Fruit fly (Drosophila melanogaster): ENCODE measurements around the gene Pgant4.

Gene Pgant4

DNA sequence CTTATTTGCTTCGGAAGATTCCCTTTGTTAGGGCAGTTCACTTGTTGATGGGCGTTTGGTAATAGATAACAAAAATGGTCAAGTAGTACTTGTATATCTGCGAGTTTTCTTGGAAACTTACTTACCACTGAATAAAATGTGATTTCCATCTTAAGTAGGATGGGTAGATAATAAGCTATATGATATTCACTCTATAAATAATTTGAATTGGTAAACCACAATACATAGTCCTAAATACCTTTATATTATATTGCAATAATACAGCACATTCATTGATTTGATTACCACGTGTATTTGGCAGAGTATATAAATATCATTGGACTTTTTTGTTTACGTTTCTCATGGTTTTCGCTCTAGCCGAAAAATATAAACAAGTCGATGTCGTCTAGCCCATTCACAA is 3.5 kb downstream of the Pgant4 start (continued):
- peak; percentile 31; the same call in 1 of the 2 replicates for TF ChIP-seq E2f2 (GFP tag; IDR thresholded peaks at IDR 0.05)
- TF ChIP-seq gem (tag; optimal IDR thresholded peaks at IDR 0.05): peak; percentile 82
- no peak for TF ChIP-seq sr (GFP tag; IDR thresholded peaks at IDR 0.05)
- peak; percentile 57; the same call in 1 of the 2 replicates for TF ChIP-seq Ada2b (GFP tag; IDR thresholded peaks at IDR 0.05)
- TF ChIP-seq CG12769 (tag; optimal IDR thresholded peaks at IDR 0.05): no peak
- TF ChIP-seq unc-4 (GFP tag; IDR thresholded peaks at IDR 0.05; ENCODE audit: partially characterized antibody): no peak
- TF ChIP-seq CG7963 (GFP tag; IDR thresholded peaks at IDR 0.05; ENCODE audit: partially characterized antibody): no peak
- peak; percentile 30 for TF ChIP-seq odd (GFP tag; optimal IDR thresholded peaks at IDR 0.05)
- peak; percentile 49 for TF ChIP-seq sug (tag; optimal IDR thresholded peaks at IDR 0.05)
- no peak for TF ChIP-seq oc (tag; optimal IDR thresholded peaks at IDR 0.05)
- no peak for TF ChIP-seq Mes4 (GFP tag; optimal IDR thresholded peaks at IDR 0.05)
- TF ChIP-seq Lpt (GFP tag; optimal IDR thresholded peaks at IDR 0.05): no peak
- TF ChIP-seq CG14667 (GFP tag; IDR thresholded peaks at IDR 0.05): peak; percentile 38
- TF ChIP-seq insv (GFP tag; optimal IDR thresholded peaks at IDR 0.05): no peak
- no peak for TF ChIP-seq CG6654 (GFP tag; optimal IDR thresholded peaks at IDR 0.05)
- peak; percentile 58 for TF ChIP-seq CG6689 (GFP tag; IDR thresholded peaks at IDR 0.05)
- peak; percentile 26 for TF ChIP-seq CG13775 (GFP tag; optimal IDR thresholded peaks at IDR 0.05)
- TF ChIP-seq CG10543 (GFP tag; optimal IDR thresholded peaks at IDR 0.05): peak; percentile 21
- TF ChIP-seq knrl (GFP tag; IDR thresholded peaks at IDR 0.05; ENCODE audit: partially characterized antibody): no peak
- no peak for TF ChIP-seq her (GFP tag; optimal IDR thresholded peaks at IDR 0.05)
- TF ChIP-seq CG10366 (GFP tag; IDR thresholded peaks at IDR 0.05): no peak
- TF ChIP-seq B-H2 (GFP tag; optimal IDR thresholded peaks at IDR 0.05): no peak
- TF ChIP-seq CG8478 (optimal IDR thresholded peaks at IDR 0.05): no peak
- no peak for TF ChIP-seq CG2116 (GFP tag; optimal IDR thresholded peaks at IDR 0.05)
- TF ChIP-seq CG17361 (GFP tag; IDR thresholded peaks at IDR 0.05): peak; percentile 72; the same call in 2 of the 3 replicates
- TF ChIP-seq Trl (optimal IDR thresholded peaks at IDR 0.05): no peak
- TF ChIP-seq Trl (GFP tag; optimal IDR thresholded peaks at IDR 0.05): peak; percentile 37
- TF ChIP-seq Abd-B (GFP tag; optimal IDR thresholded peaks at IDR 0.05): peak; percentile 57
- TF ChIP-seq CG5953 (GFP tag; IDR thresholded peaks at IDR 0.05): no peak
- TF ChIP-seq CG12942 (GFP tag; optimal IDR thresholded peaks at IDR 0.05): no peak
- peak; percentile 46; the same call in 1 of the 2 replicates for TF ChIP-seq CG32767 (GFP tag; IDR thresholded peaks at IDR 0.05)
- TF ChIP-seq CG1647 (GFP tag; optimal IDR thresholded peaks at IDR 0.05): no peak
- TF ChIP-seq Dip2 (GFP tag; IDR thresholded peaks at IDR 0.05): no peak
- no peak; the same call in 2 of the 3 replicates for TF ChIP-seq CG14050 (GFP tag; IDR thresholded peaks at IDR 0.05)
- peak; percentile 51 for TF ChIP-seq D19B (GFP tag; optimal IDR thresholded peaks at IDR 0.05)
- no peak for TF ChIP-seq CG10462 (GFP tag; optimal IDR thresholded peaks at IDR 0.05)
- 0 out of 3 replicates have a peak, but pooled peaks have one; percentile 27 for TF ChIP-seq CG2889 (GFP tag; IDR thresholded peaks at IDR 0.05)
- TF ChIP-seq Bgb (GFP tag; IDR thresholded peaks at IDR 0.05; ENCODE audit: partially characterized antibody): no peak
- no peak for TF ChIP-seq CG8359 (GFP tag; optimal IDR thresholded peaks at IDR 0.05; ENCODE audit: borderline replicate concordance)
- peak; percentile 44 for TF ChIP-seq sisA (GFP tag; IDR thresholded peaks at IDR 0.05)
- peak; percentile 66 for TF ChIP-seq CG2712 (tag; optimal IDR thresholded peaks at IDR 0.05)
- no peak for TF ChIP-seq CG2875 (GFP tag; optimal IDR thresholded peaks at IDR 0.05)
- peak; percentile 65; the same call in 1 of the 2 replicates for TF ChIP-seq Atf6 (GFP tag; IDR thresholded peaks at IDR 0.05)
- peak; percentile 26 for TF ChIP-seq shn (GFP tag; optimal IDR thresholded peaks at IDR 0.05)
- TF ChIP-seq CG7987 (GFP tag; optimal IDR thresholded peaks at IDR 0.05): peak; percentile 31
- TF ChIP-seq NK7.1 (GFP tag; optimal IDR thresholded peaks at IDR 0.05): peak; percentile 29
- TF ChIP-seq Bteb2 (GFP tag; optimal IDR thresholded peaks at IDR 0.05): peak; percentile 18
- TF ChIP-seq Elba2 (GFP tag; optimal IDR thresholded peaks at IDR 0.05): no peak
- TF ChIP-seq Drgx (GFP tag; IDR thresholded peaks at IDR 0.05): no peak
- TF ChIP-seq Mad (GFP tag; optimal IDR thresholded peaks at IDR 0.05): peak; percentile 4
- TF ChIP-seq HmgZ (tag; optimal IDR thresholded peaks at IDR 0.05): peak; percentile 67
- peak; percentile 52 for TF ChIP-seq CG3847 (GFP tag; IDR thresholded peaks at IDR 0.05)
